Fruit fly (Drosophila melanogaster) whole organism, embryonic: ENCODE measurements around the gene Jupiter.

Source experiments
- Awh ChIP-seq: fragments of 200-800 bp; sonication (Bioruptor generic); IDR thresholded peaks from 2 replicates; pipeline ENCODE4, ENCODE4 v1.3.6; 2022; ENCODE audit warnings: missing biosample characterization, missing genetic modification characterization
- Bdp1 ChIP-seq: fragments of 200-800 bp; sonication (Bioruptor generic); optimal IDR thresholded peaks from 3 replicates; lab custom pipeline; 2016; ENCODE audit warnings: missing biosample characterization, missing genetic modification characterization
- CG1024 ChIP-seq: fragments of 200-800 bp; sonication (Bioruptor generic); IDR thresholded peaks from 2 replicates; pipeline ENCODE4 v1.3.6; 2022; ENCODE audit warnings: missing biosample characterization, missing genetic modification characterization
- CG10274 ChIP-seq: fragments of 200-800 bp; sonication (Bioruptor generic); optimal IDR thresholded peaks from 3 replicates; lab custom pipeline; 2017; ENCODE audit warnings: missing biosample characterization, mild to moderate bottlenecking, missing genetic modification characterization
- CG10959 ChIP-seq: fragments of 200-800 bp; sonication (Bioruptor generic); IDR thresholded peaks from 2 replicates; pipeline ENCODE4 v1.3.6; 2022; ENCODE audit warnings: missing biosample characterization, missing genetic modification characterization
- CG12236 ChIP-seq: fragments of 200-800 bp; sonication (Bioruptor generic); optimal IDR thresholded peaks from 2 replicates; lab custom pipeline; 2016; ENCODE audit warnings: missing biosample characterization, missing genetic modification characterization
- CG12744 ChIP-seq: fragments of 200-800 bp; sonication (Bioruptor generic); optimal IDR thresholded peaks from 2 replicates; lab custom pipeline; 2016; ENCODE audit warnings: missing biosample characterization, missing genetic modification characterization
- CG12942 ChIP-seq: fragments of 200-800 bp; sonication (Bioruptor generic); optimal IDR thresholded peaks from 3 replicates; lab custom pipeline; 2016; ENCODE audit warnings: missing biosample characterization, missing genetic modification characterization
- CG13296 ChIP-seq: fragments of 200-800 bp; sonication (Bioruptor generic); optimal IDR thresholded peaks from 3 replicates; lab custom pipeline; 2018; ENCODE audit warnings: missing biosample characterization, mild to moderate bottlenecking, missing genetic modification characterization
- CG13775 ChIP-seq: fragments of 200-800 bp; sonication (Bioruptor generic); optimal IDR thresholded peaks from 3 replicates; lab custom pipeline; 2017; ENCODE audit warnings: missing biosample characterization, mild to moderate bottlenecking, missing genetic modification characterization
- CG1602 ChIP-seq: fragments of 200-800 bp; sonication (Bioruptor generic); optimal IDR thresholded peaks from 3 replicates; lab custom pipeline; 2016; ENCODE audit warnings: missing biosample characterization, missing genetic modification characterization
- CG1647 ChIP-seq: fragments of 200-800 bp; sonication (Bioruptor generic); optimal IDR thresholded peaks from 3 replicates; lab custom pipeline; 2016; ENCODE audit warnings: missing biosample characterization, missing genetic modification characterization
- CG16813 ChIP-seq: fragments of 200-800 bp; sonication (Bioruptor generic); IDR thresholded peaks from 3 replicates; pipeline ENCODE4 v1.3.6; 2022; ENCODE audit warnings: missing biosample characterization, missing genetic modification characterization; ENCODE audit not compliant: partially characterized antibody
- CG3281 ChIP-seq: fragments of 200-800 bp; sonication (Bioruptor generic); optimal IDR thresholded peaks from 3 replicates; lab custom pipeline; 2017; ENCODE audit warnings: missing biosample characterization, mild to moderate bottlenecking, missing genetic modification characterization
- CG3726 ChIP-seq: fragments of 200-800 bp; sonication (Bioruptor generic); IDR thresholded peaks from 3 replicates; pipeline ENCODE4, ENCODE4 v1.3.6; 2022; ENCODE audit warnings: missing biosample characterization, missing genetic modification characterization
- CG4424 ChIP-seq: fragments of 200-800 bp; sonication (Bioruptor generic); optimal IDR thresholded peaks from 3 replicates; lab custom pipeline; 2016; ENCODE audit warnings: missing biosample characterization, missing genetic modification characterization
- CG4617 ChIP-seq: fragments of 200-800 bp; sonication (Bioruptor generic); optimal IDR thresholded peaks from 3 replicates; lab custom pipeline; 2016; ENCODE audit warnings: missing biosample characterization, missing genetic modification characterization, borderline replicate concordance
- CG8359 ChIP-seq: fragments of 200-800 bp; sonication (Bioruptor generic); optimal IDR thresholded peaks from 2 replicates; lab custom pipeline; 2017; ENCODE audit warnings: missing biosample characterization, mild to moderate bottlenecking, missing genetic modification characterization, borderline replicate concordance
- CrebB ChIP-seq: fragments of 200-800 bp; sonication (Bioruptor generic); optimal IDR thresholded peaks from 3 replicates; lab custom pipeline; 2018; ENCODE audit warnings: missing biosample characterization, mild to moderate bottlenecking, missing genetic modification characterization
- D ChIP-seq, 2 experiments: fragments of 200-800 bp in 1 of 2; fragments of >200 bp in 1 of 2; sonication (Bioruptor generic) in 1 of 2; optimal IDR thresholded peaks; 2 replicates in 1 of 2; 3 replicates in 1 of 2; lab custom pipeline; 2017; ENCODE audit warnings: mild to moderate bottlenecking in 1 of 2, missing biosample characterization in 1 of 2, missing genetic modification characterization in 1 of 2, missing genetic modification reagents in 1 of 2
- Dek ChIP-seq: fragments of 200-800 bp; sonication (Bioruptor generic); optimal IDR thresholded peaks from 3 replicates; lab custom pipeline; 2019; ENCODE audit warnings: missing biosample characterization, mild to moderate bottlenecking, missing genetic modification characterization, moderate library complexity
- Elba2 ChIP-seq: fragments of 200-800 bp; sonication (Bioruptor generic); optimal IDR thresholded peaks from 3 replicates; lab custom pipeline; 2016; ENCODE audit warnings: missing biosample characterization, missing genetic modification characterization
- Ets97D ChIP-seq: fragments of 200-800 bp; sonication (Bioruptor generic); optimal IDR thresholded peaks from 3 replicates; lab custom pipeline; 2016; ENCODE audit warnings: missing biosample characterization, missing genetic modification characterization
- Fer2 ChIP-seq: fragments of 200-800 bp; sonication (Bioruptor generic); optimal IDR thresholded peaks from 2 replicates; lab custom pipeline; 2018; ENCODE audit warnings: missing biosample characterization, mild to moderate bottlenecking, missing genetic modification characterization, moderate library complexity
- H15 ChIP-seq: fragments of 200-800 bp; sonication (Bioruptor generic); IDR thresholded peaks from 3 replicates; pipeline ENCODE4 v1.3.6; 2022; ENCODE audit warnings: missing biosample characterization, missing genetic modification characterization
- HLH4C ChIP-seq: fragments of 200-800 bp; sonication (Bioruptor generic); IDR thresholded peaks from 3 replicates; pipeline ENCODE4 v1.3.6; 2022; ENCODE audit warnings: missing biosample characterization, missing genetic modification characterization; ENCODE audit not compliant: partially characterized antibody
- HmgD ChIP-seq: fragments of 200-800 bp; sonication (Bioruptor generic); optimal IDR thresholded peaks from 3 replicates; lab custom pipeline; 2016; ENCODE audit warnings: missing biosample characterization, missing genetic modification characterization
- Hr39 ChIP-seq: fragments of >200 bp; optimal IDR thresholded peaks from 2 replicates; lab custom pipeline; 2017
- Nf-YA ChIP-seq: fragments of 200-800 bp; sonication (Bioruptor generic); IDR thresholded peaks from 2 replicates; pipeline ENCODE4 v1.3.6; 2022; ENCODE audit warnings: missing biosample characterization, missing genetic modification characterization
- Sox100B ChIP-seq: fragments of 200-800 bp; sonication (Bioruptor generic); optimal IDR thresholded peaks from 3 replicates; lab custom pipeline; 2018; ENCODE audit warnings: missing biosample characterization, mild to moderate bottlenecking, missing genetic modification characterization
- Sox102F ChIP-seq: fragments of 200-800 bp; sonication (Bioruptor generic); optimal IDR thresholded peaks from 2 replicates; lab custom pipeline; 2018; ENCODE audit warnings: missing biosample characterization, mild to moderate bottlenecking, missing genetic modification characterization, moderate library complexity
- ac ChIP-seq: fragments of 200-800 bp; sonication (Bioruptor generic); optimal IDR thresholded peaks from 3 replicates; lab custom pipeline; 2017; ENCODE audit warnings: missing biosample characterization, mild to moderate bottlenecking, missing genetic modification characterization
- amos ChIP-seq: fragments of 200-800 bp; sonication (Bioruptor generic); IDR thresholded peaks from 2 replicates; pipeline ENCODE4 v1.3.6; 2022; ENCODE audit warnings: missing biosample characterization, missing genetic modification characterization; ENCODE audit not compliant: partially characterized antibody
- bigmax ChIP-seq: fragments of 200-800 bp; sonication (Bioruptor generic); optimal IDR thresholded peaks from 2 replicates; lab custom pipeline; 2018; ENCODE audit warnings: missing biosample characterization, mild to moderate bottlenecking, missing genetic modification characterization
- chif ChIP-seq, 2 experiments: fragments of 200-800 bp; sonication (Bioruptor generic); optimal IDR thresholded peaks; 3 replicates each; lab custom pipeline; 2016; ENCODE audit warnings: missing biosample characterization in 2 of 2, missing genetic modification characterization in 2 of 2
- disco-r ChIP-seq: fragments of 200-800 bp; sonication (Bioruptor generic); optimal IDR thresholded peaks from 2 replicates; lab custom pipeline; 2016; ENCODE audit warnings: missing biosample characterization, missing genetic modification characterization
- dmrt11E ChIP-seq: fragments of 200-800 bp; sonication (Bioruptor generic); optimal IDR thresholded peaks from 3 replicates; lab custom pipeline; 2018; ENCODE audit warnings: missing biosample characterization, mild to moderate bottlenecking, missing genetic modification characterization, moderate library complexity
- fd64A ChIP-seq: fragments of 200-800 bp; sonication (Bioruptor generic); optimal IDR thresholded peaks from 3 replicates; lab custom pipeline; 2018; ENCODE audit warnings: missing biosample characterization, mild to moderate bottlenecking, missing genetic modification characterization
- ftz-f1 ChIP-seq: fragments of 200-800 bp; sonication (Bioruptor generic); optimal IDR thresholded peaks from 2 replicates; lab custom pipeline; 2016; ENCODE audit warnings: missing biosample characterization, missing genetic modification characterization
- gcm ChIP-seq: fragments of 200-800 bp; sonication (Bioruptor generic); optimal IDR thresholded peaks from 2 replicates; lab custom pipeline; 2019; ENCODE audit warnings: missing biosample characterization, mild to moderate bottlenecking, missing genetic modification characterization, moderate library complexity
- gsb ChIP-seq: fragments of 200-800 bp; sonication (Bioruptor generic); IDR thresholded peaks from 2 replicates; pipeline ENCODE4 v1.3.6; 2022; ENCODE audit warnings: missing biosample characterization, missing genetic modification characterization
- ind ChIP-seq: fragments of 200-800 bp; sonication (Bioruptor generic); optimal IDR thresholded peaks from 3 replicates; lab custom pipeline; 2016; ENCODE audit warnings: missing biosample characterization, missing genetic modification characterization
- kay ChIP-seq: fragments of 200-800 bp; sonication (Bioruptor generic); optimal IDR thresholded peaks from 2 replicates; lab custom pipeline; 2016; ENCODE audit warnings: missing biosample characterization, missing genetic modification characterization
- pb ChIP-seq: fragments of 200-800 bp; sonication (Bioruptor generic); optimal IDR thresholded peaks from 3 replicates; lab custom pipeline; 2016; ENCODE audit warnings: missing biosample characterization, missing genetic modification characterization
- ranshi ChIP-seq: fragments of 200-800 bp; sonication (Bioruptor generic); IDR thresholded peaks from 2 replicates; pipeline ENCODE4 v1.3.6; 2022; ENCODE audit warnings: missing biosample characterization, missing genetic modification characterization
- scrt ChIP-seq: fragments of 200-800 bp; sonication (Bioruptor generic); optimal IDR thresholded peaks from 2 replicates; lab custom pipeline; 2018; ENCODE audit warnings: missing biosample characterization, mild to moderate bottlenecking, missing genetic modification characterization, moderate library complexity
- sens ChIP-seq: fragments of 200-800 bp; sonication (Bioruptor generic); peaks from one replicate; lab custom pipeline; 2016; ENCODE audit warnings: missing biosample characterization, missing genetic modification characterization
- tll ChIP-seq, 2 experiments: fragments of 200-800 bp in 1 of 2; fragments of >200 bp in 1 of 2; sonication (Bioruptor generic) in 1 of 2; optimal IDR thresholded peaks; 2 replicates each; lab custom pipeline; 2017 to 2019; ENCODE audit warnings: missing biosample characterization in 2 of 2, missing genetic modification characterization in 2 of 2, mild to moderate bottlenecking in 1 of 2, moderate library complexity in 1 of 2
- zen2 ChIP-seq: fragments of 200-800 bp; sonication (Bioruptor generic); IDR thresholded peaks from 3 replicates; pipeline ENCODE4 v1.3.6; 2022; ENCODE audit warnings: missing biosample characterization, missing genetic modification characterization; ENCODE audit not compliant: partially characterized antibody

Gene Jupiter

dm6 chr3R:11619709-11620409 is at the start of gene Jupiter, which contains the start of gene CG14710 (continued):
- TF ChIP-seq CG4617 (peak; percentile 98), gsb (GFP tag; lab: Robert Waterston, UW) (peak; percentile 51; the same call in 1 of the 2 replicates), Dek (tag; lab: Kevin White, UChicago) (peak; percentile 66), HmgD (GFP tag; lab: Kevin White, UChicago) (peak; percentile 96), Bdp1 (GFP tag; lab: Kevin White, UChicago) (peak; percentile 11), scrt (GFP tag; lab: Kevin White, UChicago) (no peak), Awh (GFP tag; lab: Robert Waterston, UW) (no peak), Sox100B (GFP tag; lab: Kevin White, UChicago) (no peak), Ets97D (peak; percentile 93), kay (GFP tag; lab: Kevin White, UChicago) (peak; percentile 45), disco-r (GFP tag; lab: Kevin White, UChicago) (peak; percentile 37), Nf-YA (GFP tag; lab: Robert Waterston, UW) (no peak), Hr39 (no peak), tll (GFP tag; optimal IDR thresholded peaks at IDR 0.05; lab: Kevin White, UChicago) (no peak), CG12236 (GFP tag; lab: Kevin White, UChicago) (peak; percentile 31), CG16813 (GFP tag; lab: Robert Waterston, UW) (peak; percentile 33; the same call in 1 of the 3 replicates), CG8359 (GFP tag; lab: Kevin White, UChicago) (no peak), pb (GFP tag; lab: Kevin White, UChicago) (no peak), CG3281 (GFP tag; lab: Kevin White, UChicago) (no peak), ind (peak; percentile 73), dmrt11E (peak; percentile 53), CG10959 (GFP tag; lab: Robert Waterston, UW) (0 out of 2 replicates have a peak, but pooled peaks have one; percentile 18), amos (peak; percentile 23; the same call in 1 of the 2 replicates), CG1024 (GFP tag; lab: Robert Waterston, UW) (peak; percentile 38; the same call in 1 of the 2 replicates), CG10274 (GFP tag; lab: Kevin White, UChicago) (no peak), bigmax (GFP tag; lab: Kevin White, UChicago) (no peak), chif (GFP tag; optimal IDR thresholded peaks at IDR 0.05; lab: Kevin White, UChicago) (peak; percentile 68 to 77), CG13296 (GFP tag; lab: Kevin White, UChicago) (peak; percentile 54), sens (GFP tag; lab: Kevin White, UChicago) (peak; percentile 97), ac (GFP tag; lab: Kevin White, UChicago) (no peak), CG12744 (GFP tag; lab: Kevin White, UChicago) (peak; percentile 58), CG1647 (GFP tag; lab: Kevin White, UChicago) (peak; percentile 33), Elba2 (GFP tag; lab: Kevin White, UChicago) (peak; percentile 46), ranshi (GFP tag; lab: Robert Waterston, UW) (peak; percentile 69; the same call in 1 of the 2 replicates), fd64A (GFP tag; lab: Kevin White, UChicago) (no peak), CrebB (tag; lab: Kevin White, UChicago) (peak; percentile 50), H15 (GFP tag; lab: Robert Waterston, UW) (peak; percentile 66; the same call in 2 of the 3 replicates), HLH4C (GFP tag; lab: Robert Waterston, UW) (no peak), zen2 (no peak), ftz-f1 (peak; percentile 48), CG12942 (peak; percentile 63), CG13775 (GFP tag; lab: Kevin White, UChicago) (peak; percentile 55), Sox102F (peak; percentile 38), Fer2 (tag; lab: Kevin White, UChicago) (peak; percentile 41), CG1602 (GFP tag; lab: Kevin White, UChicago) (peak; percentile 63), CG3726 (no peak), gcm (no peak), CG4424 (GFP tag; lab: Kevin White, UChicago) (peak; percentile 64), D (optimal IDR thresholded peaks at IDR 0.05; lab: Kevin White, UChicago) (no peak), D (GFP tag; optimal IDR thresholded peaks at IDR 0.05; lab: Kevin White, UChicago) (no peak)
